Worm (Caenorhabditis elegans) whole organism, L1 larva: Measurements from ENCODE around the gene C07E3.10.
A peak's percentile ranks its signal among the peaks of the same experiment; 100 is the strongest.

ENCODE experiments used
- F16B12.6 ChIP-seq: fragments of 150-350 bp; optimal IDR thresholded peaks from 2 replicates; lab custom pipeline; 2014; ENCODE audit warnings: missing biosample characterization, missing genetic modification characterization
- alr-1 ChIP-seq: fragments of 200-800 bp; sonication (Bioruptor generic); optimal IDR thresholded peaks from 2 replicates; lab custom pipeline; 2018; ENCODE audit warnings: borderline replicate concordance, mild to moderate bottlenecking, missing genetic modification characterization, missing compliant biosample characterization
- efl-3 ChIP-seq: fragments of 200-800 bp; sonication (Bioruptor generic); optimal IDR thresholded peaks from 2 replicates; lab custom pipeline; 2018; ENCODE audit warnings: mild to moderate bottlenecking, missing genetic modification characterization, missing compliant biosample characterization
- egl-27 ChIP-seq, 2 experiments: fragments of 150-350 bp in 1 of 2; sonication (generic microtip); optimal IDR thresholded peaks; 3 replicates each; lab custom pipeline; 2017 to 2018; ENCODE audit warnings: missing biosample characterization in 2 of 2, missing genetic modification characterization in 2 of 2, missing genetic modification reagents in 2 of 2
- elt-3 ChIP-seq, 6 experiments: fragments of 150-350 bp in 1 of 6; sonication (generic microtip); optimal IDR thresholded peaks; 2 replicates each; lab custom pipeline; 2017 to 2018; ENCODE audit warnings: missing biosample characterization in 6 of 6, missing genetic modification characterization in 6 of 6, inconsistent platforms in 1 of 6
- lin-39 ChIP-seq: fragments of 150-350 bp; optimal IDR thresholded peaks from 2 replicates; lab custom pipeline; 2014; ENCODE audit warnings: missing biosample characterization, missing genetic modification reagents, missing genetic modification characterization
- lsy-2 ChIP-seq, 2 experiments: fragments of 150-350 bp; optimal IDR thresholded peaks; 2 replicates each; lab custom pipeline; 2014; ENCODE audit warnings: missing biosample characterization in 2 of 2, missing genetic modification characterization in 2 of 2
- nhr-237 ChIP-seq: fragments of 150-350 bp; optimal IDR thresholded peaks from 2 replicates; lab custom pipeline; 2014; ENCODE audit warnings: missing biosample characterization, missing genetic modification characterization
- nhr-77 ChIP-seq: fragments of 150-350 bp; optimal IDR thresholded peaks from 2 replicates; lab custom pipeline; 2014; ENCODE audit warnings: missing biosample characterization, missing genetic modification characterization
- rnt-1 ChIP-seq: sonication (generic microtip); optimal IDR thresholded peaks from 2 replicates; lab custom pipeline; 2016; ENCODE audit warnings: mild to moderate bottlenecking, missing genetic modification characterization, moderate library complexity, missing compliant biosample characterization
- unc-62 ChIP-seq: fragments of 150-350 bp; optimal IDR thresholded peaks from 2 replicates; lab custom pipeline; 2014; ENCODE audit warnings: missing biosample characterization, missing genetic modification reagents, missing genetic modification characterization
- zag-1 ChIP-seq: fragments of 150-350 bp; optimal IDR thresholded peaks from 2 replicates; lab custom pipeline; 2014; ENCODE audit warnings: missing biosample characterization, missing genetic modification characterization
- ztf-4 ChIP-seq: fragments of 150-350 bp; optimal IDR thresholded peaks from 2 replicates; lab custom pipeline; 2014; ENCODE audit warnings: missing biosample characterization, missing genetic modification characterization

DNA sequence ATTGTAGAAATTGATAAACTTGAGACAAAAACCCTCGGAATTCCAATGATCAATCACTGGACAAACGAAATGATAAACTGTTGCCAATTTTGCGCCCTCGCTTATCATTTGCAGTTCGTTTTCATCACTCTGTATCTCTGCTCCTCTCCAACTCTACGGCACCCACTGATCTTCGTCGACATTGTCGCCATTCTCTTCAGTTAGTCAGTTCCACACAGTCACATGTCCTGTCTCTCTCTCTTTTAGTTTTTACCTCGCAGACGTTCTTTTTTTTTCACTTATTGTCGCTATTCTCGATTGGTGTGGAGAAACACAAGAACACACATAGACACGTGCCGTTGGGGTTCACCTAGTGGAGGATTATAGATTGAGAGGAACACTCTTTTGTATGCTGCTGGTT is 42.9 kb downstream of the C07E3.10 start:
- TF ChIP-seq lsy-2 (tag; optimal IDR thresholded peaks at IDR 0.05; lab: Kevin White, UChicago) = peak; percentile 34 to 41
- no peak for TF ChIP-seq nhr-237 (tag; lab: Kevin White, UChicago)
- peak; percentile 3 to 84 (median 58) for TF ChIP-seq elt-3 (tag; optimal IDR thresholded peaks at IDR 0.05; lab: Kevin White, UChicago)
- peak; percentile 35 for TF ChIP-seq rnt-1 (tag; lab: Kevin White, UChicago)
- TF ChIP-seq efl-3 (GFP tag; lab: Kevin White, UChicago) = no peak
- TF ChIP-seq unc-62 (GFP tag; lab: Kevin White, UChicago) = no peak
- TF ChIP-seq lin-39 (tag; lab: Kevin White, UChicago) = no peak
- TF ChIP-seq zag-1 (tag; lab: Kevin White, UChicago) = no peak
- no peak for TF ChIP-seq ztf-4 (tag; lab: Kevin White, UChicago)
- TF ChIP-seq egl-27 (tag; optimal IDR thresholded peaks at IDR 0.05; lab: Kevin White, UChicago) = no peak
- TF ChIP-seq nhr-77 (tag; lab: Kevin White, UChicago) = no peak
- TF ChIP-seq F16B12.6 (tag; lab: Kevin White, UChicago) = no peak
- no peak for TF ChIP-seq alr-1 (tag; lab: Kevin White, UChicago)
